Fruit fly (Drosophila melanogaster) whole organism, embryonic: Measurements from ENCODE around the gene brn.

Source experiments
- ATbp ChIP-seq: fragments of 200-800 bp; sonication (Bioruptor generic); optimal IDR thresholded peaks from 2 replicates; lab custom pipeline; 2017; ENCODE audit warnings: missing biosample characterization, mild to moderate bottlenecking, missing genetic modification characterization, missing genetic modification reagents
- C15 ChIP-seq: fragments of 200-800 bp; sonication (Bioruptor generic); IDR thresholded peaks from 3 replicates; pipeline ENCODE4 v1.3.6; 2022; ENCODE audit warnings: missing biosample characterization, missing genetic modification characterization
- CG10543 ChIP-seq: fragments of 200-800 bp; sonication (Bioruptor generic); optimal IDR thresholded peaks from 3 replicates; lab custom pipeline; 2017; ENCODE audit warnings: missing biosample characterization, mild to moderate bottlenecking, missing genetic modification characterization, moderate library complexity
- CG10979 ChIP-seq: fragments of 200-800 bp; sonication (Bioruptor generic); optimal IDR thresholded peaks from 2 replicates; lab custom pipeline; 2018; ENCODE audit warnings: missing biosample characterization, mild to moderate bottlenecking, missing genetic modification characterization, moderate library complexity
- CG12299 ChIP-seq: fragments of 200-800 bp; sonication (Bioruptor generic); optimal IDR thresholded peaks from 2 replicates; lab custom pipeline; 2018; ENCODE audit warnings: missing biosample characterization, mild to moderate bottlenecking, missing genetic modification characterization
- CG13775 ChIP-seq: fragments of 200-800 bp; sonication (Bioruptor generic); optimal IDR thresholded peaks from 3 replicates; lab custom pipeline; 2017; ENCODE audit warnings: missing biosample characterization, mild to moderate bottlenecking, missing genetic modification characterization
- CG14710 ChIP-seq: fragments of 200-800 bp; sonication (Bioruptor generic); optimal IDR thresholded peaks from 3 replicates; lab custom pipeline; 2019; ENCODE audit warnings: missing biosample characterization, mild to moderate bottlenecking, missing genetic modification characterization, moderate library complexity
- CG14860 ChIP-seq: fragments of 200-800 bp; sonication (Bioruptor generic); IDR thresholded peaks from 3 replicates; pipeline ENCODE4 v1.3.6; 2022; ENCODE audit warnings: missing biosample characterization, missing genetic modification characterization; ENCODE audit not compliant: partially characterized antibody
- CG14965 ChIP-seq: fragments of 200-800 bp; sonication (Bioruptor generic); optimal IDR thresholded peaks from 2 replicates; lab custom pipeline; 2016; ENCODE audit warnings: missing biosample characterization, missing genetic modification characterization, borderline replicate concordance
- CG15011 ChIP-seq: fragments of 200-800 bp; sonication (Bioruptor generic); optimal IDR thresholded peaks from 3 replicates; lab custom pipeline; 2018; ENCODE audit warnings: missing biosample characterization, mild to moderate bottlenecking, missing genetic modification characterization
- CG15514 ChIP-seq: fragments of 200-800 bp; sonication (Bioruptor generic); optimal IDR thresholded peaks from 3 replicates; lab custom pipeline; 2017; ENCODE audit warnings: missing biosample characterization, missing genetic modification characterization, mild to moderate bottlenecking, moderate library complexity, missing genetic modification reagents
- CG15696 ChIP-seq: fragments of 200-800 bp; sonication (Bioruptor generic); optimal IDR thresholded peaks from 2 replicates; lab custom pipeline; 2019; ENCODE audit warnings: missing biosample characterization, mild to moderate bottlenecking, missing genetic modification characterization, moderate library complexity
- CG17802 ChIP-seq: fragments of 200-800 bp; sonication (Bioruptor generic); optimal IDR thresholded peaks from 2 replicates; lab custom pipeline; 2018; ENCODE audit warnings: missing biosample characterization, mild to moderate bottlenecking, missing genetic modification characterization, moderate library complexity
- CG2116 ChIP-seq: fragments of 200-800 bp; sonication (Bioruptor generic); optimal IDR thresholded peaks from 3 replicates; lab custom pipeline; 2018; ENCODE audit warnings: missing biosample characterization, mild to moderate bottlenecking, missing genetic modification characterization
- CG30431 ChIP-seq: fragments of 200-800 bp; sonication (Bioruptor generic); optimal IDR thresholded peaks from 2 replicates; lab custom pipeline; 2017; ENCODE audit warnings: missing biosample characterization, missing genetic modification characterization
- CG31365 ChIP-seq: fragments of 200-800 bp; sonication (Bioruptor generic); optimal IDR thresholded peaks from 2 replicates; lab custom pipeline; 2018; ENCODE audit warnings: missing biosample characterization, mild to moderate bottlenecking, missing genetic modification characterization
- CG4404 ChIP-seq: fragments of 200-800 bp; sonication (Bioruptor generic); IDR thresholded peaks from 2 replicates; pipeline ENCODE4 v1.3.6; 2022; ENCODE audit warnings: missing biosample characterization, missing genetic modification characterization
- CG4854 ChIP-seq: fragments of 200-800 bp; sonication (Bioruptor generic); optimal IDR thresholded peaks from 2 replicates; lab custom pipeline; 2016; ENCODE audit warnings: missing biosample characterization, missing genetic modification characterization, inconsistent platforms
- CG6272 ChIP-seq: fragments of 200-800 bp; sonication (Bioruptor generic); IDR thresholded peaks from 2 replicates; pipeline ENCODE4 v1.3.6; 2022; ENCODE audit warnings: missing biosample characterization, missing genetic modification characterization
- CG6791 ChIP-seq: fragments of 200-800 bp; sonication (Bioruptor generic); IDR thresholded peaks from 3 replicates; pipeline ENCODE4 v1.3.6; 2022; ENCODE audit warnings: missing biosample characterization, missing genetic modification characterization; ENCODE audit not compliant: partially characterized antibody
- CG7372 ChIP-seq: fragments of 200-800 bp; sonication (Bioruptor generic); IDR thresholded peaks from 2 replicates; pipeline ENCODE4 v1.3.6; 2022; ENCODE audit warnings: missing biosample characterization, missing genetic modification characterization
- CG7963 ChIP-seq: fragments of 200-800 bp; sonication (Bioruptor generic); IDR thresholded peaks from 3 replicates; pipeline ENCODE4 v1.3.6; 2022; ENCODE audit warnings: missing biosample characterization, missing genetic modification characterization; ENCODE audit not compliant: partially characterized antibody
- CG9817 ChIP-seq: fragments of 200-800 bp; sonication (Bioruptor generic); optimal IDR thresholded peaks from 2 replicates; lab custom pipeline; 2018; ENCODE audit warnings: missing biosample characterization, mild to moderate bottlenecking, missing genetic modification characterization, moderate library complexity
- CG9876 ChIP-seq: fragments of 200-800 bp; sonication (Bioruptor generic); optimal IDR thresholded peaks from 2 replicates; lab custom pipeline; 2016; ENCODE audit warnings: missing biosample characterization, missing genetic modification characterization
- CHES-1-like ChIP-seq: fragments of 200-800 bp; sonication (Bioruptor generic); optimal IDR thresholded peaks from 2 replicates; lab custom pipeline; 2016; ENCODE audit warnings: missing biosample characterization, missing genetic modification characterization
- Dad ChIP-seq: fragments of 200-800 bp; sonication (Bioruptor generic); optimal IDR thresholded peaks from 3 replicates; lab custom pipeline; 2016; ENCODE audit warnings: missing biosample characterization, missing genetic modification characterization
- Doc2 ChIP-seq: fragments of 200-800 bp; sonication (Bioruptor generic); IDR thresholded peaks from 2 replicates; pipeline ENCODE4 v1.3.6; 2022; ENCODE audit warnings: missing biosample characterization, missing genetic modification characterization
- Hand ChIP-seq: fragments of 200-800 bp; sonication (Bioruptor generic); optimal IDR thresholded peaks from 2 replicates; lab custom pipeline; 2017; ENCODE audit warnings: mild to moderate bottlenecking, missing biosample characterization, missing genetic modification reagents, missing genetic modification characterization
- Lim3 ChIP-seq: fragments of 200-800 bp; sonication (Bioruptor generic); IDR thresholded peaks from 2 replicates; pipeline ENCODE4 v1.3.6; 2022; ENCODE audit warnings: missing biosample characterization, missing genetic modification characterization
- Lpt ChIP-seq: fragments of >200 bp; optimal IDR thresholded peaks from 2 replicates; lab custom pipeline; 2018; ENCODE audit warnings: missing biosample characterization, missing genetic modification characterization
- Myb ChIP-seq: fragments of 200-800 bp; sonication (Bioruptor generic); optimal IDR thresholded peaks from 2 replicates; lab custom pipeline; 2016; ENCODE audit warnings: missing biosample characterization, missing genetic modification characterization
- NfI ChIP-seq: fragments of 200-800 bp; sonication (Bioruptor generic); optimal IDR thresholded peaks from 3 replicates; lab custom pipeline; 2018; ENCODE audit warnings: missing biosample characterization, mild to moderate bottlenecking, missing genetic modification characterization, moderate library complexity
- Rx ChIP-seq: fragments of 200-800 bp; sonication (Bioruptor generic); IDR thresholded peaks from 2 replicates; pipeline ENCODE4 v1.3.6; 2022; ENCODE audit warnings: missing biosample characterization, missing genetic modification characterization
- Six4 ChIP-seq: fragments of 200-800 bp; sonication (Bioruptor generic); optimal IDR thresholded peaks from 2 replicates; lab custom pipeline; 2016; ENCODE audit warnings: missing biosample characterization, missing genetic modification characterization
- bsh ChIP-seq, 2 experiments: fragments of 200-800 bp; sonication (Bioruptor generic); optimal IDR thresholded peaks; 2 replicates each; lab custom pipeline; 2017 to 2018; ENCODE audit warnings: mild to moderate bottlenecking in 2 of 2, missing biosample characterization in 2 of 2, missing genetic modification characterization in 2 of 2, moderate library complexity in 1 of 2
- chm ChIP-seq: fragments of 200-800 bp; sonication (Bioruptor generic); IDR thresholded peaks from 2 replicates; pipeline ENCODE4 v1.3.6; 2022; ENCODE audit warnings: missing biosample characterization, missing genetic modification characterization
- fd3F ChIP-seq: fragments of 200-800 bp; sonication (Bioruptor generic); optimal IDR thresholded peaks from 2 replicates; lab custom pipeline; 2018; ENCODE audit warnings: missing biosample characterization, mild to moderate bottlenecking, missing genetic modification characterization, moderate library complexity
- ham ChIP-seq: fragments of 200-800 bp; sonication (Bioruptor generic); IDR thresholded peaks from 2 replicates; pipeline ENCODE4 v1.3.6; 2022; ENCODE audit warnings: missing biosample characterization, missing genetic modification characterization
- hbn ChIP-seq: fragments of 200-800 bp; sonication (Bioruptor generic); IDR thresholded peaks from 2 replicates; pipeline ENCODE4 v1.3.6; 2022; ENCODE audit warnings: missing biosample characterization, missing genetic modification characterization; ENCODE audit not compliant: partially characterized antibody
- kni ChIP-seq: fragments of 200-800 bp; sonication (Bioruptor generic); optimal IDR thresholded peaks from 3 replicates; lab custom pipeline; 2017; ENCODE audit warnings: mild to moderate bottlenecking, missing biosample characterization, missing genetic modification reagents, missing genetic modification characterization
- lab ChIP-seq: fragments of 200-800 bp; sonication (Bioruptor generic); optimal IDR thresholded peaks from 3 replicates; lab custom pipeline; 2017; ENCODE audit warnings: missing biosample characterization, missing genetic modification characterization, mild to moderate bottlenecking, moderate library complexity, missing genetic modification reagents
- mld ChIP-seq: fragments of 200-800 bp; sonication (Bioruptor generic); IDR thresholded peaks from 3 replicates; pipeline ENCODE4 v1.3.6; 2022; ENCODE audit warnings: missing biosample characterization, missing genetic modification characterization; ENCODE audit not compliant: partially characterized antibody
- nau ChIP-seq: fragments of 200-800 bp; sonication (Bioruptor generic); optimal IDR thresholded peaks from 3 replicates; lab custom pipeline; 2017; ENCODE audit warnings: missing biosample characterization, mild to moderate bottlenecking, missing genetic modification characterization, missing genetic modification reagents
- oc ChIP-seq: fragments of 200-800 bp; sonication (Bioruptor generic); optimal IDR thresholded peaks from 2 replicates; lab custom pipeline; 2018; ENCODE audit warnings: missing biosample characterization, mild to moderate bottlenecking, missing genetic modification characterization, moderate library complexity
- otp ChIP-seq: fragments of 200-800 bp; sonication (Bioruptor generic); IDR thresholded peaks from 3 replicates; pipeline ENCODE4, ENCODE4 v1.3.6; 2022; ENCODE audit warnings: missing biosample characterization, missing genetic modification characterization
- ranshi ChIP-seq: fragments of 200-800 bp; sonication (Bioruptor generic); IDR thresholded peaks from 2 replicates; pipeline ENCODE4 v1.3.6; 2022; ENCODE audit warnings: missing biosample characterization, missing genetic modification characterization
- slp2 ChIP-seq: fragments of 200-800 bp; sonication (Bioruptor generic); optimal IDR thresholded peaks from 2 replicates; lab custom pipeline; 2016; ENCODE audit warnings: missing biosample characterization, missing genetic modification characterization
- stc ChIP-seq: fragments of 200-800 bp; sonication (Bioruptor generic); IDR thresholded peaks from 2 replicates; pipeline ENCODE4 v1.3.6; 2022; ENCODE audit warnings: missing biosample characterization, missing genetic modification characterization
- vnd ChIP-seq: fragments of 200-800 bp; sonication (Bioruptor generic); IDR thresholded peaks from 3 replicates; pipeline ENCODE4 v1.3.6; 2022; ENCODE audit warnings: missing biosample characterization, missing genetic modification characterization; ENCODE audit not compliant: partially characterized antibody
- wdn ChIP-seq: fragments of 200-800 bp; sonication (Bioruptor generic); IDR thresholded peaks from 2 replicates; pipeline ENCODE4 v1.3.6; 2022; ENCODE audit warnings: missing biosample characterization, missing genetic modification characterization
- wor ChIP-seq: fragments of 200-800 bp; sonication (Bioruptor generic); IDR thresholded peaks from 2 replicates; pipeline ENCODE4 v1.3.6; 2022; ENCODE audit warnings: missing biosample characterization, missing genetic modification characterization

The brn gene

DNA sequence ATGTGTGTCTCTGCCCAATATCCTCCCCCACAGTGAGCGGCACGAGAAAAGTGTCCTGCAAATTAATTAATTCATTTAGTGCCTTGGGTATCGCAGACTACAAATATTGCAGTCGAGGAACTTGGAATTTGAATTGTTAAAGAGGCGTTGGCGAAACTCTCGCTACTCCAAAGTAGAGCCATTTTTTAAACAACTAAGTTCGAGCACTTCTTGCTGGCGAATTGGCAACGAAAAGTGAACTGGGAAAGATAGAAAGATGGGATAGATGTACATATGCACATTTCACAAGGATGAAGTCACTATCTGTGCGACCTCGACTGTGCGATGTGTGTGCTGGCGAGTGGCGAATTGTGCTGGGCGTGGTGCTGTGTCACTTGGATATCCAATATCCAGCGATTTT lies 2.6 kb downstream of the brn start (continued):
- TF ChIP-seq CG15514 (GFP tag; lab: Kevin White, UChicago) (no peak), Myb (GFP tag; lab: Kevin White, UChicago) (no peak), Lpt (GFP tag; lab: Kevin White, UChicago) (no peak), mld (GFP tag; lab: Robert Waterston, UW) (no peak), Doc2 (no peak), slp2 (GFP tag; lab: Kevin White, UChicago) (no peak), CG6272 (GFP tag; lab: Robert Waterston, UW) (no peak), NfI (no peak), kni (GFP tag; lab: Kevin White, UChicago) (no peak), CG14965 (GFP tag; lab: Kevin White, UChicago) (no peak), wor (no peak), bsh (GFP tag; optimal IDR thresholded peaks at IDR 0.05; lab: Kevin White, UChicago) (peak; percentile 3 to 53), CG9876 (GFP tag; lab: Kevin White, UChicago) (no peak), CG7372 (GFP tag; lab: Robert Waterston, UW) (no peak), chm (GFP tag; lab: Robert Waterston, UW) (no peak), CG31365 (tag; lab: Kevin White, UChicago) (no peak), CG15696 (tag; lab: Kevin White, UChicago) (peak; percentile 24), nau (no peak), ATbp (GFP tag; lab: Kevin White, UChicago) (peak; percentile 28), vnd (GFP tag; lab: Robert Waterston, UW) (no peak), wdn (GFP tag; lab: Robert Waterston, UW) (no peak), CG4404 (peak; percentile 34; the same call in 1 of the 2 replicates), CG17802 (tag; lab: Kevin White, UChicago) (no peak), CG10979 (peak; percentile 60), ranshi (GFP tag; lab: Robert Waterston, UW) (no peak), lab (GFP tag; lab: Kevin White, UChicago) (peak; percentile 36), stc (GFP tag; lab: Robert Waterston, UW) (no peak), CG7963 (GFP tag; lab: Robert Waterston, UW) (no peak), CG6791 (GFP tag; lab: Robert Waterston, UW) (no peak), CHES-1-like (no peak), Dad (GFP tag; lab: Kevin White, UChicago) (no peak), CG14860 (GFP tag; lab: Robert Waterston, UW) (no peak), CG12299 (tag; lab: Kevin White, UChicago) (no peak), CG15011 (GFP tag; lab: Kevin White, UChicago) (no peak), Lim3 (no peak), CG13775 (GFP tag; lab: Kevin White, UChicago) (peak; percentile 9), CG9817 (tag; lab: Kevin White, UChicago) (no peak), CG10543 (GFP tag; lab: Kevin White, UChicago) (no peak), CG4854 (GFP tag; lab: Kevin White, UChicago) (no peak), Rx (no peak), Six4 (no peak), ham (no peak), fd3F (GFP tag; lab: Kevin White, UChicago) (no peak), oc (no peak), CG2116 (GFP tag; lab: Kevin White, UChicago) (no peak), CG30431 (GFP tag; lab: Kevin White, UChicago) (no peak), C15 (no peak), hbn (GFP tag; lab: Robert Waterston, UW) (no peak), otp (GFP tag; lab: Robert Waterston, UW) (no peak), CG14710 (peak; percentile 43), Hand (GFP tag; lab: Kevin White, UChicago) (no peak)
